Fruit fly (Drosophila melanogaster) whole organism, wandering third instar larva: ENCODE results near the gene Tnpo-SR.

Experiments used
- Abd-B ChIP-seq: fragments of >200 bp; optimal IDR thresholded peaks from 2 replicates; lab custom pipeline; 2017; ENCODE audit warnings: missing biosample characterization, missing genetic modification characterization
- CG32264 ChIP-seq: fragments of 200-800 bp; sonication (Bioruptor generic); optimal IDR thresholded peaks from 2 replicates; lab custom pipeline; 2016; ENCODE audit warnings: missing biosample characterization, missing genetic modification characterization
- CG9705 ChIP-seq: fragments of 200-800 bp; sonication (Bioruptor generic); optimal IDR thresholded peaks from 2 replicates; lab custom pipeline; 2018; ENCODE audit warnings: missing biosample characterization, mild to moderate bottlenecking, missing genetic modification characterization
- CrebA ChIP-seq: fragments of 200-800 bp; sonication (Bioruptor generic); optimal IDR thresholded peaks from 2 replicates; lab custom pipeline; 2016; ENCODE audit warnings: missing biosample characterization, mild to moderate bottlenecking, missing genetic modification characterization, borderline replicate concordance
- Dfd ChIP-seq: fragments of >200 bp; optimal IDR thresholded peaks from 2 replicates; lab custom pipeline; 2017; ENCODE audit warnings: missing biosample characterization, missing genetic modification characterization
- Dif ChIP-seq: fragments of 200-275, 200-300 bp; sonication (Bioruptor generic); optimal IDR thresholded peaks from 2 replicates; lab custom pipeline; 2018; ENCODE audit warnings: missing biosample characterization, missing genetic modification characterization; ENCODE audit not compliant: partially characterized antibody
- GATAd ChIP-seq: sonication (Bioruptor generic); optimal IDR thresholded peaks from 2 replicates; lab custom pipeline; 2016; ENCODE audit warnings: missing biosample characterization, missing genetic modification characterization
- HLH106 ChIP-seq: fragments of 200-800 bp; optimal IDR thresholded peaks from 3 replicates; lab custom pipeline; 2019; ENCODE audit warnings: missing biosample characterization, mild to moderate bottlenecking, missing genetic modification characterization, moderate library complexity
- Hnf4 ChIP-seq: fragments of 200-800 bp; sonication (Bioruptor generic); optimal IDR thresholded peaks from 2 replicates; lab custom pipeline; 2016; ENCODE audit warnings: missing biosample characterization, mild to moderate bottlenecking, missing genetic modification characterization
- Hr78 ChIP-seq: fragments of >200 bp; optimal IDR thresholded peaks from 2 replicates; lab custom pipeline; 2017; ENCODE audit warnings: missing biosample characterization, missing genetic modification characterization
- Hr83 ChIP-seq: fragments of 200-300 bp; sonication (Bioruptor generic); optimal IDR thresholded peaks from 2 replicates; lab custom pipeline; 2016; ENCODE audit warnings: missing biosample characterization, mild to moderate bottlenecking, missing genetic modification characterization, moderate library complexity; ENCODE audit not compliant: poor library complexity, severe bottlenecking
- Jra ChIP-seq: sonication (Bioruptor generic); optimal IDR thresholded peaks from 2 replicates; lab custom pipeline; 2016; ENCODE audit warnings: missing biosample characterization, missing genetic modification characterization
- Mio ChIP-seq: sonication (Bioruptor generic); optimal IDR thresholded peaks from 2 replicates; lab custom pipeline; 2016; ENCODE audit warnings: missing biosample characterization, missing genetic modification characterization
- Myc ChIP-seq: fragments of >200 bp; optimal IDR thresholded peaks from 2 replicates; lab custom pipeline; 2017
- N ChIP-seq: fragments of >200 bp; optimal IDR thresholded peaks from 2 replicates; lab custom pipeline; 2018; ENCODE audit warnings: missing biosample characterization, missing external identifiers, missing genetic modification characterization
- OdsH ChIP-seq: fragments of 200-800 bp; sonication (Bioruptor generic); optimal IDR thresholded peaks from 2 replicates; lab custom pipeline; 2016; ENCODE audit warnings: missing biosample characterization, mild to moderate bottlenecking, missing genetic modification characterization
- Rel ChIP-seq, 2 experiments: fragments of 200-800 bp; sonication (Bioruptor generic) in 1 of 2; optimal IDR thresholded peaks; 2 replicates in 1 of 2; 3 replicates in 1 of 2; lab custom pipeline; 2016 to 2019; ENCODE audit warnings: mild to moderate bottlenecking in 2 of 2, missing biosample characterization in 2 of 2, missing genetic modification characterization in 2 of 2, moderate library complexity in 1 of 2
- Sp1 ChIP-seq: fragments of 200-800 bp; sonication (Bioruptor generic); optimal IDR thresholded peaks from 3 replicates; lab custom pipeline; 2019; ENCODE audit warnings: missing biosample characterization, mild to moderate bottlenecking, missing genetic modification characterization, moderate library complexity
- Vsx2 ChIP-seq: fragments of 200-300, 225-300 bp; sonication (Bioruptor generic); optimal IDR thresholded peaks from 2 replicates; lab custom pipeline; 2018; ENCODE audit warnings: missing biosample characterization, missing genetic modification characterization; ENCODE audit not compliant: partially characterized antibody
- br ChIP-seq: fragments of 200-800 bp; sonication (Bioruptor generic); optimal IDR thresholded peaks from 2 replicates; lab custom pipeline; 2016; ENCODE audit warnings: missing biosample characterization, missing genetic modification characterization
- brk ChIP-seq: fragments of 200-800 bp; sonication (Bioruptor generic); optimal IDR thresholded peaks from 2 replicates; lab custom pipeline; 2016; ENCODE audit warnings: missing biosample characterization, mild to moderate bottlenecking, missing genetic modification characterization
- dl ChIP-seq, 2 experiments: fragments of 175-275, 200-275 bp in 1 of 2; fragments of 200-275 bp in 1 of 2; sonication (Bioruptor generic); optimal IDR thresholded peaks; lab custom pipeline; 2018; ENCODE audit warnings: mild to moderate bottlenecking in 2 of 2, missing biosample characterization in 2 of 2, missing genetic modification characterization in 2 of 2, moderate library complexity in 2 of 2; ENCODE audit not compliant: partially characterized antibody in 2 of 2, insufficient read depth in 1 of 2
- dmrt93B ChIP-seq: fragments of 200-800 bp; sonication (Bioruptor generic); optimal IDR thresholded peaks from 2 replicates; lab custom pipeline; 2018; ENCODE audit warnings: missing biosample characterization, mild to moderate bottlenecking, missing genetic modification characterization
- dsf ChIP-seq: sonication (Bioruptor generic); optimal IDR thresholded peaks from 2 replicates; lab custom pipeline; 2016; ENCODE audit warnings: missing biosample characterization, missing genetic modification characterization, borderline replicate concordance
- ey ChIP-seq: fragments of 200-800 bp; sonication (Bioruptor generic); optimal IDR thresholded peaks from 2 replicates; lab custom pipeline; 2016; ENCODE audit warnings: missing biosample characterization, missing genetic modification characterization
- foxo ChIP-seq, 2 experiments: fragments of 200-800 bp; sonication (Bioruptor generic); optimal IDR thresholded peaks; 2 replicates in 1 of 2; 3 replicates in 1 of 2; lab custom pipeline; 2016 to 2017; ENCODE audit warnings: missing biosample characterization in 2 of 2, missing genetic modification characterization in 2 of 2
- fru ChIP-seq: fragments of 200-800 bp; sonication (Bioruptor generic); optimal IDR thresholded peaks from 3 replicates; lab custom pipeline; 2016; ENCODE audit warnings: missing biosample characterization, mild to moderate bottlenecking, missing genetic modification characterization
- h ChIP-seq: fragments of 200-800 bp; sonication (Bioruptor generic); optimal IDR thresholded peaks from 3 replicates; lab custom pipeline; 2016; ENCODE audit warnings: missing biosample characterization, mild to moderate bottlenecking, missing genetic modification characterization
- jim ChIP-seq: fragments of 175-275, 200-325 bp; sonication (Bioruptor generic); optimal IDR thresholded peaks from 2 replicates; lab custom pipeline; 2016; ENCODE audit warnings: missing biosample characterization, mild to moderate bottlenecking, missing genetic modification characterization
- lola ChIP-seq: fragments of >200 bp; optimal IDR thresholded peaks from 2 replicates; lab custom pipeline; 2017; ENCODE audit warnings: missing biosample characterization, missing genetic modification characterization
- pan ChIP-seq: fragments of >200 bp; optimal IDR thresholded peaks from 2 replicates; lab custom pipeline; 2017
- psq ChIP-seq: fragments of 200-800 bp; sonication (Bioruptor generic); optimal IDR thresholded peaks from 3 replicates; lab custom pipeline; 2017; ENCODE audit warnings: missing biosample characterization, mild to moderate bottlenecking, missing genetic modification characterization, moderate library complexity
- rgr ChIP-seq: fragments of 200-800 bp; sonication (Bioruptor generic); optimal IDR thresholded peaks from 3 replicates; lab custom pipeline; 2016; ENCODE audit warnings: missing biosample characterization, mild to moderate bottlenecking, missing genetic modification characterization
- sage ChIP-seq: fragments of 200-800 bp; sonication (Bioruptor generic); optimal IDR thresholded peaks from 2 replicates; lab custom pipeline; 2016; ENCODE audit warnings: missing biosample characterization, mild to moderate bottlenecking, missing genetic modification characterization
- sv ChIP-seq: fragments of 200-800 bp; sonication (Bioruptor generic); optimal IDR thresholded peaks from 3 replicates; lab custom pipeline; 2016; ENCODE audit warnings: missing biosample characterization, missing genetic modification characterization
- tai ChIP-seq: sonication (Bioruptor generic); optimal IDR thresholded peaks from 2 replicates; lab custom pipeline; 2016; ENCODE audit warnings: missing biosample characterization, missing genetic modification characterization
- usp ChIP-seq: fragments of >200 bp; optimal IDR thresholded peaks from 2 replicates; lab custom pipeline; 2017; ENCODE audit warnings: missing biosample characterization, missing genetic modification characterization
- woc ChIP-seq: sonication (Bioruptor generic); optimal IDR thresholded peaks from 2 replicates; lab custom pipeline; 2016; ENCODE audit warnings: missing biosample characterization, mild to moderate bottlenecking, missing genetic modification characterization

Tnpo-SR gene

dm6 chr2L:2749144-2749766, 10.5 kb upstream of the Tnpo-SR start:
- no peak for TF ChIP-seq Mio
- TF ChIP-seq N (GFP tag; lab: Kevin White, UChicago) = no peak
- no peak for TF ChIP-seq ey
- TF ChIP-seq foxo (GFP tag; optimal IDR thresholded peaks at IDR 0.05; lab: Kevin White, UChicago) = peak in 1 of 2 experiments; percentile 56
- TF ChIP-seq fru (GFP tag; lab: Kevin White, UChicago) = no peak
- no peak for TF ChIP-seq Dif (GFP tag; lab: Kevin White, UChicago)
- TF ChIP-seq Hr78 = no peak
- TF ChIP-seq Hr83 = peak; percentile 0
- TF ChIP-seq h (GFP tag; lab: Kevin White, UChicago) = peak; percentile 14
- TF ChIP-seq Rel (GFP tag; optimal IDR thresholded peaks at IDR 0.05; lab: Kevin White, UChicago) = no peak
- TF ChIP-seq Rel (tag; optimal IDR thresholded peaks at IDR 0.05; lab: Kevin White, UChicago) = peak; percentile 43
- no peak for TF ChIP-seq jim (GFP tag; lab: Kevin White, UChicago)
- no peak for TF ChIP-seq Hnf4 (GFP tag; lab: Kevin White, UChicago)
- TF ChIP-seq rgr (GFP tag; lab: Kevin White, UChicago) = peak; percentile 7
- TF ChIP-seq CG32264 = no peak
- no peak for TF ChIP-seq Dfd (GFP tag; lab: Kevin White, UChicago)
- TF ChIP-seq sage = no peak
- TF ChIP-seq tai (GFP tag; lab: Kevin White, UChicago) = no peak
- peak; percentile 26 for TF ChIP-seq br (GFP tag; lab: Kevin White, UChicago)
- no peak for TF ChIP-seq CG9705 (GFP tag; lab: Kevin White, UChicago)
- TF ChIP-seq woc (GFP tag; lab: Kevin White, UChicago) = peak; percentile 77
- no peak for TF ChIP-seq dl (GFP tag; optimal IDR thresholded peaks at IDR 0.05; lab: Kevin White, UChicago; ENCODE audit: insufficient read depth in 1 of 2, partially characterized antibody in 2 of 2)
- peak; percentile 0 for TF ChIP-seq OdsH
- TF ChIP-seq Sp1 (GFP tag; lab: Kevin White, UChicago) = peak; percentile 15
- TF ChIP-seq Myc = peak; percentile 81
- TF ChIP-seq CrebA (GFP tag; lab: Kevin White, UChicago) = no peak

dm6 chr2L:2750337-2751084, 9.2 kb upstream of the Tnpo-SR start:
- TF ChIP-seq lola (GFP tag; lab: Kevin White, UChicago) (no peak), dl (GFP tag; optimal IDR thresholded peaks at IDR 0.05; lab: Kevin White, UChicago; ENCODE audit: insufficient read depth in 1 of 2, partially characterized antibody in 2 of 2) (no peak), Rel (GFP tag; optimal IDR thresholded peaks at IDR 0.05; lab: Kevin White, UChicago) (no peak), Rel (tag; optimal IDR thresholded peaks at IDR 0.05; lab: Kevin White, UChicago) (no peak), sage (no peak), CG9705 (GFP tag; lab: Kevin White, UChicago) (no peak), foxo (GFP tag; optimal IDR thresholded peaks at IDR 0.05; lab: Kevin White, UChicago) (peak in 1 of 2 experiments; percentile 60), N (GFP tag; lab: Kevin White, UChicago) (no peak), Mio (no peak), Hr83 (no peak), rgr (GFP tag; lab: Kevin White, UChicago) (peak; percentile 40), HLH106 (tag; lab: Kevin White, UChicago) (peak; percentile 19), br (GFP tag; lab: Kevin White, UChicago) (peak; percentile 13), Myc (no peak), dmrt93B (GFP tag; lab: Kevin White, UChicago) (no peak), woc (GFP tag; lab: Kevin White, UChicago) (peak; percentile 24), OdsH (peak; percentile 28), Abd-B (GFP tag; lab: Kevin White, UChicago) (no peak), Hnf4 (GFP tag; lab: Kevin White, UChicago) (no peak), usp (GFP tag; lab: Kevin White, UChicago) (no peak), brk (GFP tag; lab: Kevin White, UChicago) (no peak), fru (GFP tag; lab: Kevin White, UChicago) (peak; percentile 24), CG32264 (no peak), psq (GFP tag; lab: Kevin White, UChicago) (no peak), Hr78 (no peak), Sp1 (GFP tag; lab: Kevin White, UChicago) (no peak), ey (peak; percentile 40), tai (GFP tag; lab: Kevin White, UChicago) (no peak), CrebA (GFP tag; lab: Kevin White, UChicago) (no peak), h (GFP tag; lab: Kevin White, UChicago) (peak; percentile 50), pan (lab: Kevin White, UChicago) (no peak), sv (GFP tag; lab: Kevin White, UChicago) (peak; percentile 66), Dif (GFP tag; lab: Kevin White, UChicago) (no peak), Vsx2 (GFP tag; lab: Kevin White, UChicago) (no peak), dsf (GFP tag; lab: Kevin White, UChicago) (no peak), Dfd (GFP tag; lab: Kevin White, UChicago) (no peak), Jra (GFP tag; lab: Kevin White, UChicago) (no peak), jim (GFP tag; lab: Kevin White, UChicago) (no peak), GATAd (no peak)
- TF ChIP-seq, all 38 proteins: peak for 10
